Fruit fly (Drosophila melanogaster) whole organism, prepupa: ENCODE data around the gene CG31111.

Source experiments
- CG10669 ChIP-seq: fragments of 200-800 bp; sonication (Bioruptor generic); optimal IDR thresholded peaks from 3 replicates; lab custom pipeline; 2018; ENCODE audit warnings: missing biosample characterization, mild to moderate bottlenecking, missing genetic modification characterization, moderate library complexity
- Ets21C ChIP-seq: fragments of 200-800 bp; sonication (Bioruptor generic); optimal IDR thresholded peaks from 3 replicates; lab custom pipeline; 2016; ENCODE audit warnings: missing biosample characterization, missing genetic modification characterization
- esn ChIP-seq: fragments of 200-800 bp; sonication (Bioruptor generic); optimal IDR thresholded peaks from 2 replicates; lab custom pipeline; 2016; ENCODE audit warnings: missing biosample characterization, mild to moderate bottlenecking, missing genetic modification characterization, moderate library complexity
- salr ChIP-seq, 2 experiments: fragments of 200-800 bp; sonication (Bioruptor generic); optimal IDR thresholded peaks; 3 replicates each; lab custom pipeline; 2016 to 2018; ENCODE audit warnings: missing biosample characterization in 2 of 2, missing genetic modification characterization in 2 of 2, mild to moderate bottlenecking in 1 of 2
- spab ChIP-seq: fragments of 200-800 bp; sonication (Bioruptor generic); optimal IDR thresholded peaks from 2 replicates; lab custom pipeline; 2017; ENCODE audit warnings: missing biosample characterization, mild to moderate bottlenecking, missing genetic modification characterization, missing genetic modification reagents

DNA sequence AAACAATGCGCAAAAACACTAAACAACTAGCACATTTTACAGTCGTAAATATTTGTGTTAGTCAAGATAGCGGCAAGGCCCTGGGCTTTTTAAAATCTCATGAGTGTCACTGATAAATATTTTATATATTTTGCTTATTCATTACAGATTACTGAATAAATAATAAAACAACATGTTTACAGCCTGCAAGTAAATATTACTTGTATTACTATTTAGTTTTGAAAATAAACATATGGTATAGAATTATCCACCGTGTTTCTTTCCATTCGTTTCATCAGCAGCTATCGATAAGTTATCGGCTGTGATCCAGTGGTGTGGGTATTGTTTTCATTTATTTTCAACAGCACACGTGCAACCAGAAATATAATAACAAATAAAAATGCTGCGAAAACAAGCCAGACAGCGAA, 18.6 kb upstream of the CG31111 start, which contains the start of the genes shams and CG11920:
- no peak for TF ChIP-seq salr (GFP tag; optimal IDR thresholded peaks at IDR 0.05; lab: Kevin White, UChicago)
- TF ChIP-seq spab (GFP tag; lab: Kevin White, UChicago) = no peak
- no peak for TF ChIP-seq CG10669 (GFP tag; lab: Kevin White, UChicago)
- TF ChIP-seq esn (GFP tag; lab: Kevin White, UChicago) = peak; percentile 47
- no peak for TF ChIP-seq Ets21C
